Fruit fly (Drosophila melanogaster) whole organism, adult: ENCODE measurements around the gene tctn.

Experiments used
- CG1620 ChIP-seq: fragments of 200-800 bp; sonication (Bioruptor generic); optimal IDR thresholded peaks from 2 replicates; lab custom pipeline; 2016; ENCODE audit warnings: missing biosample characterization, missing genetic modification characterization
- CG33017 ChIP-seq: fragments of 200-800 bp; sonication (Bioruptor generic); optimal IDR thresholded peaks from 2 replicates; lab custom pipeline; 2018; ENCODE audit warnings: missing biosample characterization, mild to moderate bottlenecking, missing genetic modification characterization, moderate library complexity
- CG7101 ChIP-seq: fragments of 200-800 bp; sonication (Bioruptor generic); optimal IDR thresholded peaks from 2 replicates; lab custom pipeline; 2018; ENCODE audit warnings: missing biosample characterization, mild to moderate bottlenecking, missing genetic modification characterization, moderate library complexity
- Hr96 ChIP-seq: fragments of 200-800 bp; sonication (Bioruptor generic); optimal IDR thresholded peaks from 2 replicates; lab custom pipeline; 2016; ENCODE audit warnings: missing biosample characterization, missing genetic modification characterization
- bab1 ChIP-seq: fragments of 200-800 bp; sonication (Bioruptor generic); optimal IDR thresholded peaks from 3 replicates; lab custom pipeline; 2019; ENCODE audit warnings: missing biosample characterization, mild to moderate bottlenecking, missing genetic modification characterization, moderate library complexity
- kay ChIP-seq: fragments of 200-800 bp; sonication (Bioruptor generic); peaks from one replicate; lab custom pipeline; 2016; ENCODE audit warnings: missing biosample characterization, missing genetic modification characterization, borderline replicate concordance
- pad ChIP-seq: fragments of 200-800 bp; sonication (Bioruptor generic); optimal IDR thresholded peaks from 3 replicates; lab custom pipeline; 2017; ENCODE audit warnings: missing biosample characterization, missing genetic modification characterization, mild to moderate bottlenecking, moderate library complexity, missing genetic modification reagents
- tj ChIP-seq: fragments of 200-800 bp; sonication (Bioruptor generic); optimal IDR thresholded peaks from 3 replicates; lab custom pipeline; 2017; ENCODE audit warnings: missing biosample characterization, mild to moderate bottlenecking, missing genetic modification characterization, moderate library complexity

- TF ChIP-seq CG1620 (GFP tag; lab: Kevin White, UChicago): no peak
- TF ChIP-seq kay (GFP tag; lab: Kevin White, UChicago): no peak
- TF ChIP-seq pad (GFP tag; lab: Kevin White, UChicago): no peak
- no peak for TF ChIP-seq tj (GFP tag; lab: Kevin White, UChicago)
- no peak for TF ChIP-seq CG33017 (tag; lab: Kevin White, UChicago)
- no peak for TF ChIP-seq bab1 (GFP tag; lab: Kevin White, UChicago)
- no peak for TF ChIP-seq Hr96 (GFP tag; lab: Kevin White, UChicago)
- no peak for TF ChIP-seq CG7101 (tag; lab: Kevin White, UChicago)
Measured at dm6 chr2L:6178118-6178739, 47.8 kb upstream of the tctn start.
